Worm (Caenorhabditis elegans) whole organism, L1 larva: ENCODE data around the gene Y39H10B.2.
A peak's percentile ranks its signal among the peaks of the same experiment; 100 is the strongest.

ENCODE experiments used
- C04F5.9 ChIP-seq: sonication (generic microtip); optimal IDR thresholded peaks from 2 replicates; lab custom pipeline; 2016; ENCODE audit warnings: missing genetic modification characterization, missing compliant biosample characterization
- C34B4.2 ChIP-seq: sonication (generic microtip); optimal IDR thresholded peaks from 2 replicates; lab custom pipeline; 2017; ENCODE audit warnings: mild to moderate bottlenecking, missing genetic modification characterization, missing compliant biosample characterization
- F16B12.6 ChIP-seq: fragments of 150-350 bp; optimal IDR thresholded peaks from 2 replicates; lab custom pipeline; 2014; ENCODE audit warnings: missing biosample characterization, missing genetic modification characterization
- blmp-1 ChIP-seq: fragments of 150-350 bp; optimal IDR thresholded peaks from 2 replicates; lab custom pipeline; 2014; ENCODE audit warnings: missing biosample characterization, missing genetic modification characterization
- ceh-63 ChIP-seq: fragments of 200-800 bp; sonication (Bioruptor generic); optimal IDR thresholded peaks from 2 replicates; lab custom pipeline; 2018; ENCODE audit warnings: mild to moderate bottlenecking, missing genetic modification characterization, missing compliant biosample characterization
- ceh-90 ChIP-seq: sonication (generic microtip); optimal IDR thresholded peaks from 2 replicates; lab custom pipeline; 2016; ENCODE audit warnings: missing genetic modification characterization, missing compliant biosample characterization
- ces-1 ChIP-seq: fragments of 150-350 bp; optimal IDR thresholded peaks from 2 replicates; lab custom pipeline; 2014; ENCODE audit warnings: missing biosample characterization, missing genetic modification reagents, missing genetic modification characterization
- dpl-1 ChIP-seq, 3 experiments: fragments of 150-350 bp in 2 of 3; sonication (generic microtip) in 1 of 3; optimal IDR thresholded peaks; 2 replicates each; lab custom pipeline; 2014 to 2017; ENCODE audit warnings: missing biosample characterization in 3 of 3, missing genetic modification characterization in 3 of 3, missing genetic modification reagents in 3 of 3
- efl-3 ChIP-seq: fragments of 200-800 bp; sonication (Bioruptor generic); optimal IDR thresholded peaks from 2 replicates; lab custom pipeline; 2018; ENCODE audit warnings: mild to moderate bottlenecking, missing genetic modification characterization, missing compliant biosample characterization
- egl-27 ChIP-seq, 2 experiments: fragments of 150-350 bp in 1 of 2; sonication (generic microtip); optimal IDR thresholded peaks; 3 replicates each; lab custom pipeline; 2017 to 2018; ENCODE audit warnings: missing biosample characterization in 2 of 2, missing genetic modification characterization in 2 of 2, missing genetic modification reagents in 2 of 2
- fkh-4 ChIP-seq: sonication (generic microtip); optimal IDR thresholded peaks from 2 replicates; lab custom pipeline; 2016; ENCODE audit warnings: missing compliant biosample characterization, missing genetic modification characterization, borderline replicate concordance
- fkh-8 ChIP-seq: sonication (generic microtip); optimal IDR thresholded peaks from 2 replicates; lab custom pipeline; 2016; ENCODE audit warnings: mild to moderate bottlenecking, missing genetic modification characterization, missing compliant biosample characterization
- fos-1 ChIP-seq: fragments of 150-350 bp; optimal IDR thresholded peaks from 2 replicates; lab custom pipeline; 2014; ENCODE audit warnings: missing biosample characterization, missing genetic modification characterization
- grh-1 ChIP-seq: fragments of 200-800 bp; sonication (Bioruptor generic); IDR thresholded peaks from 2 replicates; pipeline ENCODE4 v1.3.6; 2022; ENCODE audit warnings: missing genetic modification reagents, missing genetic modification characterization, missing compliant biosample characterization
- hlh-17 ChIP-seq: fragments of 200-800 bp; sonication (Bioruptor generic); optimal IDR thresholded peaks from 2 replicates; lab custom pipeline; 2018; ENCODE audit warnings: missing genetic modification characterization, mild to moderate bottlenecking, missing compliant biosample characterization, moderate library complexity, borderline replicate concordance
- hpl-2 ChIP-seq: fragments of 150-350 bp; optimal IDR thresholded peaks from 2 replicates; lab custom pipeline; 2014; ENCODE audit warnings: missing biosample characterization, missing genetic modification reagents, missing genetic modification characterization
- lin-39 ChIP-seq: fragments of 150-350 bp; optimal IDR thresholded peaks from 2 replicates; lab custom pipeline; 2014; ENCODE audit warnings: missing biosample characterization, missing genetic modification reagents, missing genetic modification characterization
- lir-3 ChIP-seq: sonication (generic microtip); optimal IDR thresholded peaks from 2 replicates; lab custom pipeline; 2016; ENCODE audit warnings: mild to moderate bottlenecking, missing genetic modification characterization, moderate library complexity, missing compliant biosample characterization; ENCODE audit not compliant: poor library complexity
- lsy-2 ChIP-seq, 2 experiments: fragments of 150-350 bp; optimal IDR thresholded peaks; 2 replicates each; lab custom pipeline; 2014; ENCODE audit warnings: missing biosample characterization in 2 of 2, missing genetic modification characterization in 2 of 2
- mdl-1 ChIP-seq, 2 experiments: fragments of 150-350 bp; optimal IDR thresholded peaks; 2 replicates each; lab custom pipeline; 2014 to 2017; ENCODE audit warnings: missing biosample characterization in 2 of 2, missing genetic modification characterization in 2 of 2, inconsistent platforms in 1 of 2
- mep-1 ChIP-seq: fragments of 150-350 bp; optimal IDR thresholded peaks from 2 replicates; lab custom pipeline; 2014; ENCODE audit warnings: missing biosample characterization, missing genetic modification characterization
- nhr-19 ChIP-seq: fragments of 200-800 bp; sonication (Bioruptor generic); conservative IDR thresholded peaks from 2 replicates; pipeline ENCODE4 v1.3.6; 2022; ENCODE audit warnings: missing genetic modification characterization, missing compliant biosample characterization
- nhr-20 ChIP-seq: sonication (generic microtip); optimal IDR thresholded peaks from 2 replicates; lab custom pipeline; 2016; ENCODE audit warnings: mild to moderate bottlenecking, missing genetic modification characterization, missing compliant biosample characterization
- nhr-28 ChIP-seq: fragments of 150-350 bp; optimal IDR thresholded peaks from 2 replicates; lab custom pipeline; 2014; ENCODE audit warnings: missing biosample characterization, missing genetic modification characterization
- nhr-71 ChIP-seq: sonication (generic microtip); optimal IDR thresholded peaks from 2 replicates; lab custom pipeline; 2016; ENCODE audit warnings: mild to moderate bottlenecking, missing genetic modification characterization, moderate library complexity, missing compliant biosample characterization
- nhr-76 ChIP-seq: sonication (generic microtip); optimal IDR thresholded peaks from 2 replicates; lab custom pipeline; 2017; ENCODE audit warnings: missing biosample characterization, missing genetic modification characterization
- nhr-85 ChIP-seq: sonication (generic microtip); peaks from one replicate; lab custom pipeline; 2016; ENCODE audit warnings: missing genetic modification characterization, inconsistent platforms, missing compliant biosample characterization
- nhr-90 ChIP-seq: sonication (generic microtip); optimal IDR thresholded peaks from 2 replicates; lab custom pipeline; 2016; ENCODE audit warnings: mild to moderate bottlenecking, missing genetic modification characterization, missing compliant biosample characterization; ENCODE audit not compliant: poor library complexity
- pag-3 ChIP-seq: sonication (generic microtip); optimal IDR thresholded peaks from 2 replicates; lab custom pipeline; 2017; ENCODE audit warnings: missing genetic modification characterization, mild to moderate bottlenecking, missing compliant biosample characterization, antibody characterized with exemption, borderline replicate concordance; ENCODE audit not compliant: insufficient read depth
- pax-3 ChIP-seq: fragments of 200-800 bp; sonication (Bioruptor generic); optimal IDR thresholded peaks from 2 replicates; lab custom pipeline; 2018; ENCODE audit warnings: mild to moderate bottlenecking, missing genetic modification characterization, moderate library complexity, missing compliant biosample characterization
- rnt-1 ChIP-seq: sonication (generic microtip); optimal IDR thresholded peaks from 2 replicates; lab custom pipeline; 2016; ENCODE audit warnings: mild to moderate bottlenecking, missing genetic modification characterization, moderate library complexity, missing compliant biosample characterization
- skn-1 ChIP-seq: fragments of 150-350 bp; optimal IDR thresholded peaks from 2 replicates; lab custom pipeline; 2014; ENCODE audit warnings: missing biosample characterization, missing genetic modification characterization
- snu-23 ChIP-seq: sonication (generic microtip); optimal IDR thresholded peaks from 2 replicates; lab custom pipeline; 2016; ENCODE audit warnings: missing genetic modification characterization, missing compliant biosample characterization
- swsn-7 ChIP-seq: sonication (generic microtip); optimal IDR thresholded peaks from 2 replicates; lab custom pipeline; 2016; ENCODE audit warnings: missing genetic modification characterization, missing compliant biosample characterization
- tlp-1 ChIP-seq: fragments of 150-350 bp; optimal IDR thresholded peaks from 2 replicates; lab custom pipeline; 2014; ENCODE audit warnings: missing biosample characterization, missing genetic modification characterization
- unc-30 ChIP-seq: sonication (generic microtip); optimal IDR thresholded peaks from 2 replicates; lab custom pipeline; 2017; ENCODE audit warnings: missing biosample characterization, missing genetic modification characterization
- unc-62 ChIP-seq: fragments of 150-350 bp; optimal IDR thresholded peaks from 2 replicates; lab custom pipeline; 2014; ENCODE audit warnings: missing biosample characterization, missing genetic modification reagents, missing genetic modification characterization
- xbp-1 ChIP-seq: sonication (generic microtip); optimal IDR thresholded peaks from 2 replicates; lab custom pipeline; 2016; ENCODE audit warnings: missing genetic modification characterization, missing compliant biosample characterization
- ztf-11 ChIP-seq, 2 experiments: sonication (generic microtip); optimal IDR thresholded peaks; 2 replicates each; lab custom pipeline; 2016 to 2017; ENCODE audit warnings: missing genetic modification characterization in 2 of 2, missing biosample characterization in 1 of 2, missing compliant biosample characterization in 1 of 2
- ztf-4 ChIP-seq: fragments of 150-350 bp; optimal IDR thresholded peaks from 2 replicates; lab custom pipeline; 2014; ENCODE audit warnings: missing biosample characterization, missing genetic modification characterization

Gene Y39H10B.2

ce11 chrV:3644193-3644693 is 24.3 kb upstream of the Y39H10B.2 start, which contains the start of gene F59B1.8 (continued):
- no peak for TF ChIP-seq lir-3 (tag; lab: Kevin White, UChicago)
- TF ChIP-seq xbp-1 (tag; lab: Kevin White, UChicago) = peak; percentile 12
- TF ChIP-seq nhr-90 (tag; lab: Kevin White, UChicago) = peak; percentile 53
- TF ChIP-seq snu-23 = peak; percentile 55
- TF ChIP-seq ceh-63 (GFP tag; lab: Kevin White, UChicago) = no peak
- no peak for TF ChIP-seq unc-30
- no peak for TF ChIP-seq ztf-4
- TF ChIP-seq ztf-11 (tag; optimal IDR thresholded peaks at IDR 0.05; lab: Kevin White, UChicago) = no peak
- no peak for TF ChIP-seq C34B4.2 (tag; lab: Kevin White, UChicago)
- no peak for TF ChIP-seq F16B12.6 (tag; lab: Kevin White, UChicago)
- peak; percentile 53 for TF ChIP-seq nhr-19 (GFP tag; lab: Robert Waterston, UW)
- no peak for TF ChIP-seq mep-1
- TF ChIP-seq nhr-76 (tag; lab: Kevin White, UChicago) = no peak
- peak in 1 of 2 experiments; percentile 15 for TF ChIP-seq lsy-2 (tag; optimal IDR thresholded peaks at IDR 0.05; lab: Kevin White, UChicago)
- no peak for TF ChIP-seq tlp-1 (tag; lab: Kevin White, UChicago)
- TF ChIP-seq swsn-7 (tag; lab: Kevin White, UChicago) = peak; percentile 27
- TF ChIP-seq skn-1 (tag; lab: Kevin White, UChicago) = peak; percentile 15
- peak; percentile 24 for TF ChIP-seq blmp-1 (tag; lab: Kevin White, UChicago)
- peak in 1 of 2 experiments; percentile 29 for TF ChIP-seq mdl-1 (tag; optimal IDR thresholded peaks at IDR 0.05; lab: Kevin White, UChicago)

- no peak for TF ChIP-seq lin-39
- TF ChIP-seq nhr-85 (tag; lab: Kevin White, UChicago) = no peak
- no peak for TF ChIP-seq nhr-28 (tag; lab: Kevin White, UChicago)
- no peak for TF ChIP-seq ceh-90 (tag; lab: Kevin White, UChicago)
- no peak for TF ChIP-seq hlh-17 (GFP tag; lab: Kevin White, UChicago)
- no peak for TF ChIP-seq C34B4.2 (tag; lab: Kevin White, UChicago)
- no peak for TF ChIP-seq xbp-1 (tag; lab: Kevin White, UChicago)
- no peak for TF ChIP-seq ces-1 (GFP tag; lab: Kevin White, UChicago)
- no peak for TF ChIP-seq fkh-4 (tag; lab: Kevin White, UChicago)
- TF ChIP-seq unc-62 (GFP tag; lab: Kevin White, UChicago) = no peak
- TF ChIP-seq hpl-2 (GFP tag; lab: Kevin White, UChicago) = no peak
- TF ChIP-seq pax-3 (tag; lab: Kevin White, UChicago) = no peak
- no peak for TF ChIP-seq grh-1 (GFP tag; lab: Robert Waterston, UW)
- no peak for TF ChIP-seq C04F5.9 (tag; lab: Kevin White, UChicago)
- TF ChIP-seq efl-3 (GFP tag; lab: Kevin White, UChicago) = no peak
These were observed 20.7 kb upstream of the Y39H10B.2 start, which contains the start of gene F59B1.10 for ce11 chrV:3647862-3648261. Gene F59B1.10 (minus strand): TSS chrV:3647962.

DNA sequence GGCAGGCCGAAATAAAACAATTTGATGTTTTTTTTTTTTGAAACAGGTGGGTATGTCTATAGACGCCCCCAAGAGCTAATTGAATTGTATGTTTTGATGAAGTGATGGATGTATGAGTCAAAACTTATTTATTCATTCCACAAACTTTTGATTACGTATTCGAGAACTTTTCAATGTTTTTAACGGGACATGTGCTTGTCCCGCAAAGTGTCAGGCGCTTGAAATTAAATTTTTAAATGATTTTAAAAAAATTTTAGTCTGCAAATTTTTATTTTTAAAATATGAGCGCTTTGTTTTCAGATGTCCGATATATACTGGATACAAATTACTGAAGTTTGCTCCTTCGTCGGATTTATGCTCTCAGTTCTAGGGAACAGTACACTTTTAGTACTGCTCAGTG is 19.1 kb upstream of the Y39H10B.2 start, which contains the start of gene str-114:
Gene str-114, plus strand, starts transcription at position 301 of the 400 bp plus-strand sequence.
- no peak for TF ChIP-seq nhr-71 (tag; lab: Kevin White, UChicago)
- TF ChIP-seq lsy-2 (tag; optimal IDR thresholded peaks at IDR 0.05; lab: Kevin White, UChicago) = no peak
- TF ChIP-seq hpl-2 (GFP tag; lab: Kevin White, UChicago) = no peak
- no peak for TF ChIP-seq dpl-1 (GFP tag; optimal IDR thresholded peaks at IDR 0.05; lab: Kevin White, UChicago)
- TF ChIP-seq fos-1 (tag; lab: Kevin White, UChicago) = no peak
- TF ChIP-seq rnt-1 (tag; lab: Kevin White, UChicago) = no peak
- TF ChIP-seq mdl-1 (tag; optimal IDR thresholded peaks at IDR 0.05; lab: Kevin White, UChicago) = no peak
- TF ChIP-seq nhr-20 = no peak
- TF ChIP-seq skn-1 (tag; lab: Kevin White, UChicago) = no peak
- TF ChIP-seq C04F5.9 (tag; lab: Kevin White, UChicago) = no peak
- no peak for TF ChIP-seq egl-27 (tag; optimal IDR thresholded peaks at IDR 0.05; lab: Kevin White, UChicago)
- TF ChIP-seq pax-3 (tag; lab: Kevin White, UChicago) = no peak
- no peak for TF ChIP-seq pag-3
- TF ChIP-seq blmp-1 (tag; lab: Kevin White, UChicago) = no peak
- no peak for TF ChIP-seq nhr-85 (tag; lab: Kevin White, UChicago)
- no peak for TF ChIP-seq fkh-8 (tag; lab: Kevin White, UChicago)
